Worm (Caenorhabditis elegans): Measurements from ENCODE around the gene metl-1.

DNA sequence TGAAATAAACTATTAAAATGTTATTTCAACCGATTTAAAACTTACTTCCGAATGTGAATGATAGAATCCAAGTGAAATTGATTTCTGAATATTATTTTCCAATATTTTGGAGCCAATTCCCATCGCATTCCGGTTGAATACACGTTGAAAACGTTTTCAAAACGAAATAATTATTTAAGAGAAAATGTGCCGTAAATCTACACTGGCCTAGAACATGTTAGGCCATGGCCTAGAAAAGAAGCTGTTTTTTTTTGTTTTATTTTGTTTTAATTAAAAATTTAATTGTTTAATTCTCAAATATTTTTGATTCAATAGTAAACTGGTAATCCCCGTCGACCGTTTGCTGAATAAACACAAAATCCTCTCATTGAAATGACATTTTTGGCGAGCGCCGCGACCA, 9.5 kb downstream of the metl-1 start:
- TF ChIP-seq elt-1 (tag; optimal IDR thresholded peaks at IDR 0.05; ENCODE audit: borderline replicate concordance, insufficient read depth) (no peak), mab-5 (tag; optimal IDR thresholded peaks at IDR 0.05) (no peak), ham-2 (GFP tag; optimal IDR thresholded peaks at IDR 0.05) (no peak), nhr-28 (tag; optimal IDR thresholded peaks at IDR 0.05) (no peak), lin-13 (tag; optimal IDR thresholded peaks at IDR 0.05) (no peak), ztf-11 (tag; optimal IDR thresholded peaks at IDR 0.05) (no peak)
